Worm (Caenorhabditis elegans) whole organism, L4 larva: Measurements from ENCODE around the gene fbxa-99.
"Not testable (repeated sequence)": the region's sequence is repeated elsewhere in the genome, so short reads cannot be mapped to it uniquely, and the experiment has no call there.

Experiments
- ZK337.2 ChIP-seq: fragments of 200-800 bp; sonication (Bioruptor generic); IDR thresholded peaks from 2 replicates; pipeline ENCODE4 v1.3.6; 2022; ENCODE audit warnings: missing genetic modification reagents, missing genetic modification characterization, missing compliant biosample characterization
- ZK546.5 ChIP-seq, 2 experiments: sonication (generic microtip); optimal IDR thresholded peaks; 2 replicates each; lab custom pipeline; 2017; ENCODE audit warnings: missing biosample characterization in 2 of 2, missing genetic modification characterization in 2 of 2
- ama-1 ChIP-seq: fragments of 150-350 bp; optimal IDR thresholded peaks from 2 replicates; lab custom pipeline; 2014; ENCODE audit warnings: inconsistent platforms, mixed read lengths
- arid-1 ChIP-seq: fragments of 200-800 bp; sonication (Bioruptor generic); conservative IDR thresholded peaks from 2 replicates; pipeline ENCODE4 v1.3.6; 2022; ENCODE audit warnings: missing genetic modification reagents, missing genetic modification characterization, missing compliant biosample characterization
- ceh-28 ChIP-seq: fragments of 150-350 bp; optimal IDR thresholded peaks from 2 replicates; lab custom pipeline; 2014; ENCODE audit warnings: missing biosample characterization, missing genetic modification reagents, missing genetic modification characterization
- ceh-82 ChIP-seq: sonication (generic microtip); optimal IDR thresholded peaks from 2 replicates; lab custom pipeline; 2017; ENCODE audit warnings: missing biosample characterization, missing genetic modification characterization
- dpl-1 ChIP-seq: fragments of 150-350 bp; optimal IDR thresholded peaks from 2 replicates; lab custom pipeline; 2014; ENCODE audit warnings: missing biosample characterization, missing genetic modification reagents, missing genetic modification characterization
- fkh-10 ChIP-seq: fragments of 150-350 bp; optimal IDR thresholded peaks from 2 replicates; lab custom pipeline; 2014; ENCODE audit warnings: missing biosample characterization, missing genetic modification reagents, missing genetic modification characterization
- hif-1 ChIP-seq, 2 experiments: sonication (generic microtip); optimal IDR thresholded peaks; 2 replicates each; lab custom pipeline; 2016 to 2017; ENCODE audit warnings: missing compliant biosample characterization in 2 of 2, missing genetic modification characterization in 2 of 2, missing genetic modification reagents in 2 of 2, missing genotype in 2 of 2, mild to moderate bottlenecking in 1 of 2
- lin-39 ChIP-seq: fragments of 150-350 bp; optimal IDR thresholded peaks from 2 replicates; lab custom pipeline; 2014; ENCODE audit warnings: missing biosample characterization, missing genetic modification reagents, missing genetic modification characterization
- mdt-29 ChIP-seq: fragments of 200-800 bp; sonication (Bioruptor generic); IDR thresholded peaks from 2 replicates; pipeline ENCODE4 v1.3.6; 2022; ENCODE audit warnings: missing genetic modification reagents, missing genetic modification characterization, missing compliant biosample characterization
- nhr-76 ChIP-seq: fragments of 150-350 bp; optimal IDR thresholded peaks from 2 replicates; lab custom pipeline; 2014; ENCODE audit warnings: missing biosample characterization, missing genetic modification characterization
- ztf-11 ChIP-seq: fragments of 150-350 bp; optimal IDR thresholded peaks from 2 replicates; lab custom pipeline; 2014; ENCODE audit warnings: missing biosample characterization, missing genetic modification characterization

DNA sequence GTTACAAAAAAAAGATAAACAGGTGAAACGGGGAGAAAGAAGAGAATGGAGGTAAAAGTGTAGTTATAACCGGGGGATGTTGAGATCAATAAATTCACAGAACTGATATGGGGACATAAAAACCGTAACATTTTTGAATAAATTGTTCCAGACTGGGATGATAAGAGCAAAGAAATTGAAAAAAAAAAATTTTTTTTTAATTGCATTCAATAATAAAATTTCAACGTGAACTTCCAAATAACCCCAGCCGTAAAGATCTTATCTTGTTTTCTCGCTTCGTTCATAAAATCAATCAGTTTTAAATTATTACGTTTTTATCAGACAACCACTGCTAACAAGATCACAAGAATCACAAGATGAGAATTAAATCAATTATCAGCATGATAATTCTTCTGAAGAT, 9.2 kb upstream of the fbxa-99 start, which contains the start of gene C06C6.7:
- not testable (repeated sequence) for TF ChIP-seq nhr-76 (tag; lab: Kevin White, UChicago); arid-1 (GFP tag; lab: Robert Waterston, UW); ceh-82 (tag; lab: Kevin White, UChicago); lin-39; dpl-1; ceh-28; ama-1 (lab: Kevin White, UChicago); fkh-10; hif-1 (tag; optimal IDR thresholded peaks at IDR 0.05; lab: Kevin White, UChicago); ZK337.2 (GFP tag; lab: Robert Waterston, UW); ztf-11 (tag; lab: Kevin White, UChicago); ZK546.5 (tag; optimal IDR thresholded peaks at IDR 0.05; lab: Kevin White, UChicago); mdt-29 (GFP tag; lab: Robert Waterston, UW)
